Fruit fly (Drosophila melanogaster) whole organism, embryonic: ENCODE measurements around the gene Mob3.

Experiments
- CG10321 ChIP-seq: fragments of 200-800 bp; sonication (Bioruptor generic); IDR thresholded peaks from 2 replicates; pipeline ENCODE4 v1.3.6; 2022; ENCODE audit warnings: missing biosample characterization, missing genetic modification characterization
- CG11560 ChIP-seq: fragments of 200-800 bp; sonication (Bioruptor generic); IDR thresholded peaks from 3 replicates; pipeline ENCODE4 v1.3.6; 2022; ENCODE audit warnings: missing biosample characterization, missing genetic modification characterization
- CG13296 ChIP-seq: fragments of 200-800 bp; sonication (Bioruptor generic); optimal IDR thresholded peaks from 3 replicates; lab custom pipeline; 2018; ENCODE audit warnings: missing biosample characterization, mild to moderate bottlenecking, missing genetic modification characterization
- CG14965 ChIP-seq: fragments of 200-800 bp; sonication (Bioruptor generic); optimal IDR thresholded peaks from 2 replicates; lab custom pipeline; 2016; ENCODE audit warnings: missing biosample characterization, missing genetic modification characterization, borderline replicate concordance
- CG1529 ChIP-seq: fragments of 200-800 bp; sonication (Bioruptor generic); optimal IDR thresholded peaks from 3 replicates; lab custom pipeline; 2018; ENCODE audit warnings: missing biosample characterization, missing genetic modification characterization
- CG15479 ChIP-seq: fragments of 200-800 bp; sonication (Bioruptor generic); optimal IDR thresholded peaks from 3 replicates; lab custom pipeline; 2019; ENCODE audit warnings: missing biosample characterization, mild to moderate bottlenecking, missing genetic modification characterization, moderate library complexity
- CG15696 ChIP-seq: fragments of 200-800 bp; sonication (Bioruptor generic); optimal IDR thresholded peaks from 2 replicates; lab custom pipeline; 2019; ENCODE audit warnings: missing biosample characterization, mild to moderate bottlenecking, missing genetic modification characterization, moderate library complexity
- CG17359 ChIP-seq: fragments of 200-800 bp; sonication (Bioruptor generic); optimal IDR thresholded peaks from 3 replicates; lab custom pipeline; 2018; ENCODE audit warnings: missing biosample characterization, mild to moderate bottlenecking, missing genetic modification characterization, moderate library complexity
- CG17568 ChIP-seq: fragments of 200-800 bp; sonication (Bioruptor generic); optimal IDR thresholded peaks from 2 replicates; lab custom pipeline; 2018; ENCODE audit warnings: missing biosample characterization, mild to moderate bottlenecking, missing genetic modification characterization, moderate library complexity
- CG18262 ChIP-seq: fragments of 200-800 bp; optimal IDR thresholded peaks from 3 replicates; lab custom pipeline; 2019; ENCODE audit warnings: missing biosample characterization, mild to moderate bottlenecking, missing genetic modification characterization, moderate library complexity
- CG2199 ChIP-seq: fragments of 200-800 bp; sonication (Bioruptor generic); IDR thresholded peaks from 3 replicates; pipeline ENCODE4 v1.3.6; 2022; ENCODE audit warnings: missing biosample characterization, missing genetic modification characterization
- CG3163 ChIP-seq: fragments of 200-800 bp; sonication (Bioruptor generic); optimal IDR thresholded peaks from 3 replicates; lab custom pipeline; 2016; ENCODE audit warnings: missing biosample characterization, missing genetic modification characterization
- CG33213 ChIP-seq: fragments of 200-800 bp; sonication (Bioruptor generic); optimal IDR thresholded peaks from 3 replicates; lab custom pipeline; 2016; ENCODE audit warnings: missing biosample characterization, missing genetic modification characterization
- CG33557 ChIP-seq: fragments of 200-800 bp; sonication (Bioruptor generic); optimal IDR thresholded peaks from 2 replicates; lab custom pipeline; 2019; ENCODE audit warnings: missing biosample characterization, mild to moderate bottlenecking, missing genetic modification characterization, moderate library complexity
- CG34224 ChIP-seq: fragments of 200-800 bp; sonication (Bioruptor generic); IDR thresholded peaks from 3 replicates; pipeline ENCODE4 v1.3.6; 2022; ENCODE audit warnings: missing biosample characterization, missing genetic modification characterization; ENCODE audit not compliant: partially characterized antibody
- CG4707 ChIP-seq: fragments of 200-800 bp; sonication (Bioruptor generic); optimal IDR thresholded peaks from 2 replicates; lab custom pipeline; 2018; ENCODE audit warnings: missing biosample characterization, mild to moderate bottlenecking, missing genetic modification characterization, moderate library complexity
- CG6683 ChIP-seq: fragments of 200-800 bp; sonication (Bioruptor generic); optimal IDR thresholded peaks from 2 replicates; lab custom pipeline; 2017; ENCODE audit warnings: missing biosample characterization, mild to moderate bottlenecking, missing genetic modification characterization, missing genetic modification reagents
- CG7745 ChIP-seq: fragments of 200-800 bp; sonication (Bioruptor generic); optimal IDR thresholded peaks from 2 replicates; lab custom pipeline; 2018; ENCODE audit warnings: missing biosample characterization, mild to moderate bottlenecking, missing genetic modification characterization, moderate library complexity
- CHES-1-like ChIP-seq: fragments of 200-800 bp; sonication (Bioruptor generic); optimal IDR thresholded peaks from 2 replicates; lab custom pipeline; 2016; ENCODE audit warnings: missing biosample characterization, missing genetic modification characterization
- CTCF ChIP-seq: fragments of 200-800 bp; sonication (Bioruptor generic); optimal IDR thresholded peaks from 2 replicates; lab custom pipeline; 2017; ENCODE audit warnings: missing biosample characterization, mild to moderate bottlenecking, missing genetic modification characterization, moderate library complexity
- CrebB ChIP-seq: fragments of 200-800 bp; sonication (Bioruptor generic); optimal IDR thresholded peaks from 3 replicates; lab custom pipeline; 2018; ENCODE audit warnings: missing biosample characterization, mild to moderate bottlenecking, missing genetic modification characterization
- Dbx ChIP-seq: fragments of 200-800 bp; sonication (Bioruptor generic); IDR thresholded peaks from 3 replicates; pipeline ENCODE4 v1.3.6; 2022; ENCODE audit warnings: missing biosample characterization, missing genetic modification characterization
- Fer1 ChIP-seq: fragments of 200-800 bp; sonication (Bioruptor generic); optimal IDR thresholded peaks from 2 replicates; lab custom pipeline; 2017; ENCODE audit warnings: missing biosample characterization, mild to moderate bottlenecking, missing genetic modification characterization
- Lim3 ChIP-seq: fragments of 200-800 bp; sonication (Bioruptor generic); IDR thresholded peaks from 2 replicates; pipeline ENCODE4 v1.3.6; 2022; ENCODE audit warnings: missing biosample characterization, missing genetic modification characterization
- Mad ChIP-seq: fragments of 200-800 bp; sonication (Bioruptor generic); optimal IDR thresholded peaks from 2 replicates; lab custom pipeline; 2016; ENCODE audit warnings: missing biosample characterization, missing genetic modification characterization
- Med ChIP-seq: fragments of 200-800 bp; sonication (Bioruptor generic); peaks from one replicate; lab custom pipeline; 2016; ENCODE audit warnings: missing biosample characterization, missing genetic modification characterization, mild to moderate bottlenecking, inconsistent platforms, moderate library complexity
- Nf-YA ChIP-seq: fragments of 200-800 bp; sonication (Bioruptor generic); IDR thresholded peaks from 2 replicates; pipeline ENCODE4 v1.3.6; 2022; ENCODE audit warnings: missing biosample characterization, missing genetic modification characterization
- Scr ChIP-seq: fragments of 200-800 bp; sonication (Bioruptor generic); IDR thresholded peaks from 2 replicates; pipeline ENCODE4 v1.3.6; 2022; ENCODE audit warnings: missing biosample characterization, missing genetic modification characterization; ENCODE audit not compliant: partially characterized antibody
- Side ChIP-seq: fragments of 200-800 bp; sonication (Bioruptor generic); optimal IDR thresholded peaks from 2 replicates; lab custom pipeline; 2016; ENCODE audit warnings: missing biosample characterization, missing genetic modification characterization
- Sox100B ChIP-seq: fragments of 200-800 bp; sonication (Bioruptor generic); optimal IDR thresholded peaks from 3 replicates; lab custom pipeline; 2018; ENCODE audit warnings: missing biosample characterization, mild to moderate bottlenecking, missing genetic modification characterization
- Spps ChIP-seq: fragments of 200-800 bp; sonication (Bioruptor generic); optimal IDR thresholded peaks from 2 replicates; lab custom pipeline; 2018; ENCODE audit warnings: missing biosample characterization, mild to moderate bottlenecking, missing genetic modification characterization
- ac ChIP-seq: fragments of 200-800 bp; sonication (Bioruptor generic); optimal IDR thresholded peaks from 3 replicates; lab custom pipeline; 2017; ENCODE audit warnings: missing biosample characterization, mild to moderate bottlenecking, missing genetic modification characterization
- az2 ChIP-seq: fragments of 200-800 bp; sonication (Bioruptor generic); optimal IDR thresholded peaks from 3 replicates; lab custom pipeline; 2016; ENCODE audit warnings: missing biosample characterization, missing genetic modification characterization
- corto ChIP-seq: fragments of 200-800 bp; sonication (Bioruptor generic); optimal IDR thresholded peaks from 2 replicates; lab custom pipeline; 2016; ENCODE audit warnings: missing biosample characterization, mild to moderate bottlenecking, missing genetic modification characterization, moderate library complexity
- dimm ChIP-seq: fragments of 200-800 bp; sonication (Bioruptor generic); IDR thresholded peaks from 2 replicates; pipeline ENCODE4 v1.3.6; 2022; ENCODE audit warnings: missing biosample characterization, missing genetic modification characterization
- eve ChIP-seq, 2 experiments: fragments of >200 bp; optimal IDR thresholded peaks; 2 replicates each; lab custom pipeline; 2017; ENCODE audit warnings: missing biosample characterization in 2 of 2, missing genetic modification characterization in 2 of 2
- exex ChIP-seq: fragments of 200-800 bp; sonication (Bioruptor generic); optimal IDR thresholded peaks from 4 replicates; lab custom pipeline; 2018; ENCODE audit warnings: missing biosample characterization, mild to moderate bottlenecking, missing genetic modification characterization, moderate library complexity
- fd102C ChIP-seq: fragments of 200-800 bp; sonication (Bioruptor generic); optimal IDR thresholded peaks from 2 replicates; lab custom pipeline; 2018; ENCODE audit warnings: missing biosample characterization, mild to moderate bottlenecking, missing genetic modification characterization, moderate library complexity
- fru ChIP-seq: fragments of >200 bp; optimal IDR thresholded peaks from 2 replicates; lab custom pipeline; 2017
- insv ChIP-seq, 2 experiments: fragments of 200-800 bp; sonication (Bioruptor generic); optimal IDR thresholded peaks; 3 replicates each; lab custom pipeline; 2016 to 2018; ENCODE audit warnings: missing biosample characterization in 2 of 2, missing genetic modification characterization in 2 of 2
- kah ChIP-seq: fragments of 200-800 bp; sonication (Bioruptor generic); optimal IDR thresholded peaks from 2 replicates; lab custom pipeline; 2018; ENCODE audit warnings: missing biosample characterization, mild to moderate bottlenecking, missing genetic modification characterization
- ken ChIP-seq: fragments of 200-800 bp; sonication (Bioruptor generic); IDR thresholded peaks from 3 replicates; pipeline ENCODE4 v1.3.6; 2022; ENCODE audit warnings: missing biosample characterization, missing genetic modification characterization
- lilli ChIP-seq: fragments of 200-800 bp; sonication (Bioruptor generic); optimal IDR thresholded peaks from 3 replicates; lab custom pipeline; 2016; ENCODE audit warnings: missing biosample characterization, missing genetic modification characterization
- peb ChIP-seq: fragments of 200-800 bp; sonication (Bioruptor generic); IDR thresholded peaks from 2 replicates; pipeline ENCODE4 v1.3.6; 2022; ENCODE audit warnings: missing biosample characterization, missing genetic modification characterization
- pfk ChIP-seq: fragments of 200-800 bp; sonication (Bioruptor generic); optimal IDR thresholded peaks from 2 replicates; lab custom pipeline; 2018; ENCODE audit warnings: missing biosample characterization, mild to moderate bottlenecking, missing genetic modification characterization, moderate library complexity
- pho ChIP-seq: fragments of 200-800 bp; sonication (Bioruptor generic); optimal IDR thresholded peaks from 2 replicates; lab custom pipeline; 2016; ENCODE audit warnings: missing biosample characterization, missing genetic modification characterization
- sd ChIP-seq: fragments of 200-800 bp; sonication (Bioruptor generic); optimal IDR thresholded peaks from 3 replicates; lab custom pipeline; 2018; ENCODE audit warnings: missing biosample characterization, mild to moderate bottlenecking, missing genetic modification characterization, moderate library complexity
- sens ChIP-seq: fragments of 200-800 bp; sonication (Bioruptor generic); peaks from one replicate; lab custom pipeline; 2016; ENCODE audit warnings: missing biosample characterization, missing genetic modification characterization
- seq ChIP-seq: fragments of 200-800 bp; sonication (Bioruptor generic); IDR thresholded peaks from 2 replicates; pipeline ENCODE4 v1.3.6; 2022; ENCODE audit warnings: missing biosample characterization, missing genetic modification characterization
- slp2 ChIP-seq: fragments of 200-800 bp; sonication (Bioruptor generic); optimal IDR thresholded peaks from 2 replicates; lab custom pipeline; 2016; ENCODE audit warnings: missing biosample characterization, missing genetic modification characterization
- vvl ChIP-seq: fragments of 200-800 bp; sonication (Bioruptor generic); IDR thresholded peaks from 2 replicates; pipeline ENCODE4 v1.3.6; 2022; ENCODE audit warnings: missing biosample characterization, missing genetic modification characterization

Mob3 gene

dm6 chr2L:10249655-10250202, 15.4 kb upstream of the Mob3 start (continued):
- TF ChIP-seq Fer1 (peak; percentile 49), sd (tag; lab: Kevin White, UChicago) (peak; percentile 76), Spps (tag; lab: Kevin White, UChicago) (peak; percentile 2), CG11560 (no peak), CG15696 (tag; lab: Kevin White, UChicago) (peak; percentile 83), CG4707 (GFP tag; lab: Kevin White, UChicago) (peak; percentile 60), CG13296 (GFP tag; lab: Kevin White, UChicago) (peak; percentile 80), CG14965 (GFP tag; lab: Kevin White, UChicago) (no peak), seq (GFP tag; lab: Robert Waterston, UW) (no peak; the same call in 1 of the 2 replicates), ac (GFP tag; lab: Kevin White, UChicago) (peak; percentile 73), Side (GFP tag; lab: Kevin White, UChicago) (peak; percentile 1), CG3163 (peak; percentile 11), dimm (GFP tag; lab: Robert Waterston, UW) (no peak), CG17359 (tag; lab: Kevin White, UChicago) (peak; percentile 34), exex (tag; lab: Kevin White, UChicago) (peak; percentile 55), Mad (GFP tag; lab: Kevin White, UChicago) (no peak), eve (GFP tag; optimal IDR thresholded peaks at IDR 0.05; lab: Kevin White, UChicago) (peak in 1 of 2 experiments; percentile 91), fd102C (peak; percentile 46), CG10321 (GFP tag; lab: Robert Waterston, UW) (no peak), sens (GFP tag; lab: Kevin White, UChicago) (peak; percentile 86), CG1529 (GFP tag; lab: Kevin White, UChicago) (peak; percentile 40), pfk (GFP tag; lab: Kevin White, UChicago) (peak; percentile 75), ken (no peak), corto (peak; percentile 20), CG34224 (GFP tag; lab: Robert Waterston, UW) (no peak), slp2 (GFP tag; lab: Kevin White, UChicago) (no peak), kah (GFP tag; lab: Kevin White, UChicago) (peak; percentile 55), fru (lab: Kevin White, UChicago) (no peak), peb (GFP tag; lab: Robert Waterston, UW) (peak; percentile 33; the same call in 1 of the 2 replicates), lilli (no peak), insv (GFP tag; optimal IDR thresholded peaks at IDR 0.05; lab: Kevin White, UChicago) (peak in 1 of 2 experiments; percentile 55), CG18262 (peak; percentile 23), pho (no peak), Sox100B (GFP tag; lab: Kevin White, UChicago) (peak; percentile 75), CG33213 (GFP tag; lab: Kevin White, UChicago) (peak; percentile 41), Scr (GFP tag; lab: Robert Waterston, UW) (0 out of 2 replicates have a peak, but pooled peaks have one; percentile 17), CG6683 (GFP tag; lab: Kevin White, UChicago) (peak; percentile 19), az2 (GFP tag; lab: Kevin White, UChicago) (no peak), CG7745 (no peak), Med (GFP tag; lab: Kevin White, UChicago) (peak; percentile 73), Lim3 (GFP tag; lab: Robert Waterston, UW) (no peak), CG2199 (peak; percentile 51; the same call in 1 of the 3 replicates), vvl (no peak), CG33557 (GFP tag; lab: Kevin White, UChicago) (peak; percentile 87), Nf-YA (GFP tag; lab: Robert Waterston, UW) (no peak), CHES-1-like (GFP tag; lab: Kevin White, UChicago) (peak; percentile 15), CG15479 (GFP tag; lab: Kevin White, UChicago) (peak; percentile 81), CG17568 (peak; percentile 66), CrebB (peak; percentile 64), CTCF (GFP tag; lab: Kevin White, UChicago) (no peak), Dbx (GFP tag; lab: Robert Waterston, UW) (no peak)
